Fruit fly (Drosophila melanogaster) whole organism, embryonic: ENCODE data around the gene Art3.

Experiments used
- Antp ChIP-seq: fragments of 200-800 bp; sonication (Bioruptor generic); optimal IDR thresholded peaks from 3 replicates; lab custom pipeline; 2016; ENCODE audit warnings: missing biosample characterization, missing genetic modification characterization
- Atf6 ChIP-seq: fragments of 200-800 bp; sonication (Bioruptor generic); IDR thresholded peaks from 2 replicates; pipeline ENCODE4 v1.3.6; 2022; ENCODE audit warnings: missing biosample characterization, missing genetic modification characterization
- BEAF-32 ChIP-seq: fragments of 200-800 bp; sonication (Bioruptor generic); optimal IDR thresholded peaks from 3 replicates; lab custom pipeline; 2017; ENCODE audit warnings: missing biosample characterization, missing genetic modification characterization, mild to moderate bottlenecking, moderate library complexity, missing genetic modification reagents
- CG12744 ChIP-seq: fragments of 200-800 bp; sonication (Bioruptor generic); optimal IDR thresholded peaks from 2 replicates; lab custom pipeline; 2016; ENCODE audit warnings: missing biosample characterization, missing genetic modification characterization
- CG13123 ChIP-seq: fragments of 200-800 bp; sonication (Bioruptor generic); optimal IDR thresholded peaks from 2 replicates; lab custom pipeline; 2016; ENCODE audit warnings: missing biosample characterization, missing genetic modification characterization
- CG15011 ChIP-seq: fragments of 200-800 bp; sonication (Bioruptor generic); optimal IDR thresholded peaks from 3 replicates; lab custom pipeline; 2018; ENCODE audit warnings: missing biosample characterization, mild to moderate bottlenecking, missing genetic modification characterization
- CG15269 ChIP-seq: fragments of 200-800 bp; sonication (Bioruptor generic); optimal IDR thresholded peaks from 2 replicates; lab custom pipeline; 2018; ENCODE audit warnings: missing biosample characterization, mild to moderate bottlenecking, missing genetic modification characterization, moderate library complexity
- CG17186 ChIP-seq: fragments of 200-800 bp; sonication (Bioruptor generic); optimal IDR thresholded peaks from 3 replicates; lab custom pipeline; 2017; ENCODE audit warnings: missing biosample characterization, missing genetic modification reagents, missing genetic modification characterization
- CG17802 ChIP-seq: fragments of 200-800 bp; sonication (Bioruptor generic); optimal IDR thresholded peaks from 2 replicates; lab custom pipeline; 2018; ENCODE audit warnings: missing biosample characterization, mild to moderate bottlenecking, missing genetic modification characterization, moderate library complexity
- CG18262 ChIP-seq: fragments of 200-800 bp; optimal IDR thresholded peaks from 3 replicates; lab custom pipeline; 2019; ENCODE audit warnings: missing biosample characterization, mild to moderate bottlenecking, missing genetic modification characterization, moderate library complexity
- CG18764 ChIP-seq: fragments of 200-800 bp; sonication (Bioruptor generic); optimal IDR thresholded peaks from 3 replicates; lab custom pipeline; 2016; ENCODE audit warnings: missing biosample characterization, missing genetic modification characterization
- CG2875 ChIP-seq: fragments of 200-800 bp; sonication (Bioruptor generic); optimal IDR thresholded peaks from 2 replicates; lab custom pipeline; 2017; ENCODE audit warnings: missing biosample characterization, mild to moderate bottlenecking, missing genetic modification characterization, missing genetic modification reagents
- CG31365 ChIP-seq: fragments of 200-800 bp; sonication (Bioruptor generic); optimal IDR thresholded peaks from 2 replicates; lab custom pipeline; 2018; ENCODE audit warnings: missing biosample characterization, mild to moderate bottlenecking, missing genetic modification characterization
- CG34224 ChIP-seq: fragments of 200-800 bp; sonication (Bioruptor generic); IDR thresholded peaks from 3 replicates; pipeline ENCODE4 v1.3.6; 2022; ENCODE audit warnings: missing biosample characterization, missing genetic modification characterization; ENCODE audit not compliant: partially characterized antibody
- CG4707 ChIP-seq: fragments of 200-800 bp; sonication (Bioruptor generic); optimal IDR thresholded peaks from 2 replicates; lab custom pipeline; 2018; ENCODE audit warnings: missing biosample characterization, mild to moderate bottlenecking, missing genetic modification characterization, moderate library complexity
- CG6854 ChIP-seq: fragments of 200-800 bp; sonication (Bioruptor generic); optimal IDR thresholded peaks from 3 replicates; lab custom pipeline; 2017; ENCODE audit warnings: missing biosample characterization, mild to moderate bottlenecking, missing genetic modification characterization
- CG8281 ChIP-seq: fragments of 200-800 bp; sonication (Bioruptor generic); optimal IDR thresholded peaks from 2 replicates; lab custom pipeline; 2018; ENCODE audit warnings: missing biosample characterization, mild to moderate bottlenecking, missing genetic modification characterization, moderate library complexity
- CG8290 ChIP-seq, 3 experiments: fragments of 200-800 bp; sonication (Bioruptor generic); optimal IDR thresholded peaks; 2 replicates each; lab custom pipeline; 2016 to 2019; ENCODE audit warnings: missing biosample characterization in 3 of 3, missing genetic modification characterization in 3 of 3, mild to moderate bottlenecking in 2 of 3, moderate library complexity in 1 of 3
- CG8765 ChIP-seq: fragments of 200-800 bp; sonication (Bioruptor generic); IDR thresholded peaks from 2 replicates; pipeline ENCODE4 v1.3.6; 2022; ENCODE audit warnings: missing biosample characterization, missing genetic modification characterization
- CG9797 ChIP-seq: fragments of 200-800 bp; sonication (Bioruptor generic); optimal IDR thresholded peaks from 3 replicates; lab custom pipeline; 2018; ENCODE audit warnings: missing biosample characterization, mild to moderate bottlenecking, missing genetic modification characterization
- Dfd ChIP-seq, 2 experiments: fragments of >200 bp; optimal IDR thresholded peaks; 2 replicates each; lab custom pipeline; 2017; ENCODE audit warnings: missing biosample characterization in 2 of 2, missing genetic modification characterization in 2 of 2
- Dll ChIP-seq: fragments of 200-800 bp; sonication (Bioruptor generic); IDR thresholded peaks from 4 replicates; pipeline ENCODE4 v1.3.6; 2022; ENCODE audit warnings: missing biosample characterization, missing genetic modification characterization; ENCODE audit not compliant: partially characterized antibody
- Dp ChIP-seq: fragments of 200-800 bp; sonication (Bioruptor generic); optimal IDR thresholded peaks from 2 replicates; lab custom pipeline; 2018; ENCODE audit warnings: missing biosample characterization, mild to moderate bottlenecking, missing genetic modification characterization, moderate library complexity
- Gug ChIP-seq: fragments of 200-800 bp; sonication (Bioruptor generic); IDR thresholded peaks from 4 replicates; pipeline ENCODE4 v1.3.6; 2022; ENCODE audit warnings: missing biosample characterization, missing genetic modification characterization
- H15 ChIP-seq: fragments of 200-800 bp; sonication (Bioruptor generic); IDR thresholded peaks from 3 replicates; pipeline ENCODE4 v1.3.6; 2022; ENCODE audit warnings: missing biosample characterization, missing genetic modification characterization
- HLH4C ChIP-seq: fragments of 200-800 bp; sonication (Bioruptor generic); IDR thresholded peaks from 3 replicates; pipeline ENCODE4 v1.3.6; 2022; ENCODE audit warnings: missing biosample characterization, missing genetic modification characterization; ENCODE audit not compliant: partially characterized antibody
- HLHmδ ChIP-seq: fragments of 200-800 bp; sonication (Bioruptor generic); optimal IDR thresholded peaks from 2 replicates; lab custom pipeline; 2018; ENCODE audit warnings: missing biosample characterization, mild to moderate bottlenecking, missing genetic modification characterization, moderate library complexity
- HmgZ ChIP-seq: fragments of 200-800 bp; sonication (Bioruptor generic); optimal IDR thresholded peaks from 2 replicates; lab custom pipeline; 2018; ENCODE audit warnings: missing biosample characterization, mild to moderate bottlenecking, missing genetic modification characterization
- Neu2 ChIP-seq: fragments of 200-800 bp; sonication (Bioruptor generic); optimal IDR thresholded peaks from 3 replicates; lab custom pipeline; 2016; ENCODE audit warnings: missing biosample characterization, missing genetic modification characterization, borderline replicate concordance
- NfI ChIP-seq: fragments of 200-800 bp; sonication (Bioruptor generic); optimal IDR thresholded peaks from 3 replicates; lab custom pipeline; 2018; ENCODE audit warnings: missing biosample characterization, mild to moderate bottlenecking, missing genetic modification characterization, moderate library complexity
- Oli ChIP-seq: fragments of 200-800 bp; sonication (Bioruptor generic); optimal IDR thresholded peaks from 2 replicates; lab custom pipeline; 2018; ENCODE audit warnings: missing biosample characterization, mild to moderate bottlenecking, missing genetic modification characterization, moderate library complexity
- Pdp1 ChIP-seq, 2 experiments: fragments of 200-800 bp; sonication (Bioruptor generic); optimal IDR thresholded peaks; 3 replicates each; lab custom pipeline; 2016; ENCODE audit warnings: missing biosample characterization in 2 of 2, missing genetic modification characterization in 2 of 2, mild to moderate bottlenecking in 1 of 2, moderate library complexity in 1 of 2
- cato ChIP-seq: fragments of 200-800 bp; sonication (Bioruptor generic); optimal IDR thresholded peaks from 2 replicates; lab custom pipeline; 2016; ENCODE audit warnings: missing biosample characterization, missing genetic modification characterization, borderline replicate concordance
- danr ChIP-seq: fragments of 200-800 bp; sonication (Bioruptor generic); IDR thresholded peaks from 2 replicates; pipeline ENCODE4 v1.3.6; 2022; ENCODE audit warnings: missing biosample characterization, missing genetic modification characterization
- disco-r ChIP-seq: fragments of 200-800 bp; sonication (Bioruptor generic); optimal IDR thresholded peaks from 2 replicates; lab custom pipeline; 2016; ENCODE audit warnings: missing biosample characterization, missing genetic modification characterization
- dpn ChIP-seq, 2 experiments: fragments of 200-800 bp; sonication (Bioruptor generic); optimal IDR thresholded peaks; 3 replicates each; lab custom pipeline; 2016; ENCODE audit warnings: missing biosample characterization in 2 of 2, missing genetic modification characterization in 2 of 2
- esg ChIP-seq: fragments of 200-800 bp; sonication (Bioruptor generic); conservative IDR thresholded peaks from 2 replicates; pipeline ENCODE4 v1.3.6; 2022; ENCODE audit warnings: missing biosample characterization, missing genetic modification characterization
- exex ChIP-seq: fragments of 200-800 bp; sonication (Bioruptor generic); optimal IDR thresholded peaks from 4 replicates; lab custom pipeline; 2018; ENCODE audit warnings: missing biosample characterization, mild to moderate bottlenecking, missing genetic modification characterization, moderate library complexity
- gfzf ChIP-seq: fragments of 200-800 bp; sonication (Bioruptor generic); optimal IDR thresholded peaks from 2 replicates; lab custom pipeline; 2016; ENCODE audit warnings: missing biosample characterization, mild to moderate bottlenecking, missing genetic modification characterization, moderate library complexity
- inv ChIP-seq: fragments of 200-800 bp; sonication (Bioruptor generic); IDR thresholded peaks from 2 replicates; pipeline ENCODE4 v1.3.6; 2022; ENCODE audit warnings: missing biosample characterization, missing genetic modification characterization; ENCODE audit not compliant: partially characterized antibody
- kah ChIP-seq: fragments of 200-800 bp; sonication (Bioruptor generic); optimal IDR thresholded peaks from 2 replicates; lab custom pipeline; 2018; ENCODE audit warnings: missing biosample characterization, mild to moderate bottlenecking, missing genetic modification characterization
- mam ChIP-seq: fragments of 200-800 bp; sonication (Bioruptor generic); optimal IDR thresholded peaks from 3 replicates; lab custom pipeline; 2016; ENCODE audit warnings: missing biosample characterization, missing genetic modification characterization
- mirr ChIP-seq: fragments of 200-800 bp; sonication (Bioruptor generic); optimal IDR thresholded peaks from 3 replicates; lab custom pipeline; 2018; ENCODE audit warnings: missing biosample characterization, mild to moderate bottlenecking, missing genetic modification characterization
- nau ChIP-seq: fragments of 200-800 bp; sonication (Bioruptor generic); optimal IDR thresholded peaks from 3 replicates; lab custom pipeline; 2017; ENCODE audit warnings: missing biosample characterization, mild to moderate bottlenecking, missing genetic modification characterization, missing genetic modification reagents
- onecut ChIP-seq: fragments of 200-800 bp; sonication (Bioruptor generic); IDR thresholded peaks from 2 replicates; pipeline ENCODE4 v1.3.6; 2022; ENCODE audit warnings: missing biosample characterization, missing genetic modification characterization
- otp ChIP-seq: fragments of 200-800 bp; sonication (Bioruptor generic); IDR thresholded peaks from 3 replicates; pipeline ENCODE4, ENCODE4 v1.3.6; 2022; ENCODE audit warnings: missing biosample characterization, missing genetic modification characterization
- psq ChIP-seq: fragments of 200-800 bp; sonication (Bioruptor generic); optimal IDR thresholded peaks from 2 replicates; lab custom pipeline; 2017; ENCODE audit warnings: missing biosample characterization, missing genetic modification characterization
- vvl ChIP-seq: fragments of 200-800 bp; sonication (Bioruptor generic); IDR thresholded peaks from 2 replicates; pipeline ENCODE4 v1.3.6; 2022; ENCODE audit warnings: missing biosample characterization, missing genetic modification characterization

Gene Art3

dm6 chr3R:15275158-15275623, 46.0 kb upstream of the Art3 start, which contains the start of the genes Cp190 and CG4338 (continued):
- TF ChIP-seq dpn (GFP tag; optimal IDR thresholded peaks at IDR 0.05; lab: Kevin White, UChicago) (peak; percentile 94 to 98), disco-r (GFP tag; lab: Kevin White, UChicago) (peak; percentile 88), Atf6 (peak; percentile 97), CG12744 (GFP tag; lab: Kevin White, UChicago) (peak; percentile 84), CG18262 (tag; lab: Kevin White, UChicago) (peak; percentile 99), inv (peak; percentile 71), psq (GFP tag; lab: Kevin White, UChicago) (peak; percentile 91), danr (GFP tag; lab: Robert Waterston, UW) (peak; percentile 96), Oli (tag; lab: Kevin White, UChicago) (peak; percentile 98), vvl (GFP tag; lab: Robert Waterston, UW) (peak; percentile 98), mam (GFP tag; lab: Kevin White, UChicago) (peak; percentile 93), CG2875 (peak; percentile 94), otp (GFP tag; lab: Robert Waterston, UW) (peak; percentile 91), CG17802 (tag; lab: Kevin White, UChicago) (peak; percentile 86)

dm6 chr3R:15268856-15269255, 39.6 kb upstream of the Art3 start:
- no peak for TF ChIP-seq CG13123
- TF ChIP-seq CG34224 (GFP tag; lab: Robert Waterston, UW): 0 out of 3 replicates have a peak, but pooled peaks have one; percentile 27
- TF ChIP-seq HLHmδ (GFP tag; lab: Kevin White, UChicago): no peak
- no peak for TF ChIP-seq CG8281 (tag; lab: Kevin White, UChicago)
- TF ChIP-seq CG8290 (GFP tag; optimal IDR thresholded peaks at IDR 0.05; lab: Kevin White, UChicago): no peak
- TF ChIP-seq CG8290 (tag; optimal IDR thresholded peaks at IDR 0.05; lab: Kevin White, UChicago): no peak
- no peak for TF ChIP-seq Antp (GFP tag; lab: Kevin White, UChicago)
- no peak for TF ChIP-seq gfzf
- TF ChIP-seq H15 (GFP tag; lab: Robert Waterston, UW): no peak
- no peak for TF ChIP-seq Dll (GFP tag; lab: Robert Waterston, UW)
- TF ChIP-seq esg (GFP tag; lab: Robert Waterston, UW): no peak
- TF ChIP-seq CG15269 (tag; lab: Kevin White, UChicago): no peak
- TF ChIP-seq onecut (GFP tag; lab: Robert Waterston, UW): no peak
- TF ChIP-seq kah (GFP tag; lab: Kevin White, UChicago): peak; percentile 71
- no peak for TF ChIP-seq HmgZ (tag; lab: Kevin White, UChicago)
- TF ChIP-seq Pdp1 (GFP tag; optimal IDR thresholded peaks at IDR 0.05; lab: Kevin White, UChicago): no peak

dm6 chr3R:15268426-15268825, 39.2 kb upstream of the Art3 start, which contains the start of the genes CG14864 and Zip88E:
Gene CG14864, minus strand, starts transcription at chr3R:15268538.
Gene Zip88E, plus strand, starts transcription at chr3R:15268662.
- peak; percentile 34 for TF ChIP-seq BEAF-32 (GFP tag; lab: Kevin White, UChicago)
- no peak for TF ChIP-seq CG4707
- no peak for TF ChIP-seq Dfd (GFP tag; optimal IDR thresholded peaks at IDR 0.05; lab: Kevin White, UChicago)
- no peak for TF ChIP-seq nau (GFP tag; lab: Kevin White, UChicago)
- TF ChIP-seq CG8765: no peak
- no peak for TF ChIP-seq NfI (GFP tag; lab: Kevin White, UChicago)
- TF ChIP-seq Dp (GFP tag; lab: Kevin White, UChicago): peak; percentile 73
- no peak for TF ChIP-seq HLH4C (GFP tag; lab: Robert Waterston, UW)
- no peak for TF ChIP-seq CG31365 (tag; lab: Kevin White, UChicago)
- TF ChIP-seq Neu2 (GFP tag; lab: Kevin White, UChicago): no peak
- no peak for TF ChIP-seq exex (tag; lab: Kevin White, UChicago)
- TF ChIP-seq mirr (GFP tag; lab: Kevin White, UChicago): no peak
- TF ChIP-seq CG9797: peak; percentile 77
- TF ChIP-seq CG17186 (GFP tag; lab: Kevin White, UChicago): peak; percentile 30
- no peak for TF ChIP-seq CG6854 (GFP tag; lab: Kevin White, UChicago)
- no peak for TF ChIP-seq Gug (GFP tag; lab: Robert Waterston, UW)
- no peak for TF ChIP-seq CG15011 (GFP tag; lab: Kevin White, UChicago)
- TF ChIP-seq cato (GFP tag; lab: Kevin White, UChicago): no peak
- no peak for TF ChIP-seq CG18764 (GFP tag; lab: Kevin White, UChicago)
